Worm (Caenorhabditis elegans): ENCODE measurements around the gene lido-11.

DNA sequence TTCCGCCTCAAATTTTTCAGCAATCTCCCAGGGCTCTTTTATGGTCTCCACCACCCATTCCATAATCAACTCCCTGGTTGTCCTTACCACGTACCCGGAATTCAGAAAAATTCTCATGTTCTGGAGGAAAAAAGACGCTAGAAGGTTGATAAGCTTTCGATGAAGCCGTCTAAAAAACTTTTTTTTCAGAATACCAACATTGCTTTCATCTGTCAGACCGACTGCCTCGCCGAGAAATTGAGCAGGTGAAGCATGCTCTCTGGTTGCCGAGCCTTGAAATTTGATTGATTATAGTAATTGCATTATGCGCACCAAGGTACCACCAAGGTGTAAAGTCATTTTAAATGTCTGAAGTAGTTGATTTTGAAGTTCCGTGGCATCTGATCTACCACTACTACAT, 42.1 kb downstream of the lido-11 start, which contains the start of gene sri-30:
- no peak for TF ChIP-seq B0310.2 (tag; optimal IDR thresholded peaks at IDR 0.05)
- no peak for TF ChIP-seq aly-1 (tag; optimal IDR thresholded peaks at IDR 0.05)
- TF ChIP-seq ama-1 (optimal IDR thresholded peaks at IDR 0.05) = no peak
- TF ChIP-seq flt-1 (GFP tag; IDR thresholded peaks at IDR 0.05) = no peak
- no peak for TF ChIP-seq pes-1 (GFP tag; IDR thresholded peaks at IDR 0.05)
